Worm (Caenorhabditis elegans): ENCODE measurements around the gene srh-183.

The srh-183 gene

DNA sequence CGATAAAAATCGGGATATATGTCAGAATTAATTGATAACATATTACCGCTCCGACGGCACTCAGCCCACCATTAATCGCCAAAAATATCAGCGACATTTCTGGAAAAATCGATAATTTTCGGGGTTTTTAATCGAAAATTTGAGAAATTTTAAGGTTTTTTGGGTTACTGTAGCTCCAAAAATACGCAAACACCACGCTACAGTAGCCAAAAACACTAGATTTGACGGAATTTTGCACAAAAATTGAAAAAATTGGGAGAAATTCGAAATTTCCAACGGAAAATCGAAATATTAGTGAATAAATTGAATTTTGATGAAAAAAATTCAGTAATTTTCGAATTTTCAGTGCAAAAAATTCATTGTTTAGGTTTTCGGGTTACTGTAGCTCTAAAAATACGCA lies 43.9 kb downstream of the srh-183 start, which contains the start of gene algn-7:
algn-7 (minus strand) TSS at position 101 of the 400 bp plus-strand sequence.
- TF ChIP-seq T22C8.4 (GFP tag; IDR thresholded peaks at IDR 0.05) (no peak), cog-1 (tag; optimal IDR thresholded peaks at IDR 0.05) (no peak)

All from whole organism, midembryonic.